Worm (Caenorhabditis elegans) whole organism, early embryonic: ENCODE data around the gene F45E10.2.

Experiments
- B0310.2 ChIP-seq: sonication (generic microtip); optimal IDR thresholded peaks from 2 replicates; lab custom pipeline; 2016; ENCODE audit warnings: mild to moderate bottlenecking, missing genetic modification characterization, missing compliant biosample characterization
- aly-1 ChIP-seq: sonication (generic microtip); optimal IDR thresholded peaks from 2 replicates; lab custom pipeline; 2016; ENCODE audit warnings: missing genetic modification characterization, missing compliant biosample characterization
- ama-1 ChIP-seq: fragments of 150-350 bp; optimal IDR thresholded peaks from 2 replicates; lab custom pipeline; 2014
- flt-1 ChIP-seq: fragments of 200-800 bp; sonication (Bioruptor generic); IDR thresholded peaks from 2 replicates; pipeline ENCODE4 v1.3.6; 2022; ENCODE audit warnings: missing genetic modification characterization, missing compliant biosample characterization
- hmbx-1 ChIP-seq: sonication (generic microtip); optimal IDR thresholded peaks from 2 replicates; lab custom pipeline; 2016; ENCODE audit warnings: mild to moderate bottlenecking, missing genetic modification characterization, missing compliant biosample characterization
- hnd-1 ChIP-seq: sonication (generic microtip); optimal IDR thresholded peaks from 2 replicates; lab custom pipeline; 2016; ENCODE audit warnings: missing genetic modification characterization, missing compliant biosample characterization
- tra-4 ChIP-seq: sonication (generic microtip); optimal IDR thresholded peaks from 2 replicates; lab custom pipeline; 2017; ENCODE audit warnings: missing genetic modification characterization, missing compliant biosample characterization

- TF ChIP-seq flt-1 (no peak), ama-1 (lab: Kevin White, UChicago) (no peak), hnd-1 (tag; lab: Kevin White, UChicago) (no peak), B0310.2 (tag; lab: Kevin White, UChicago) (no peak), aly-1 (tag; lab: Kevin White, UChicago) (no peak), hmbx-1 (tag; lab: Kevin White, UChicago) (no peak), tra-4 (tag; lab: Kevin White, UChicago) (no peak)
Measured at ce11 chrII:11016835-11016883, 38.5 kb downstream of the F45E10.2 start, which contains the start of gene ram-2.
